Worm (Caenorhabditis elegans) whole organism, L4/young adult: ENCODE results near the gene pycr-1.

Experiments used
- W03F9.2 ChIP-seq: fragments of 150-350 bp; optimal IDR thresholded peaks from 2 replicates; lab custom pipeline; 2014; ENCODE audit warnings: missing biosample characterization, missing genetic modification characterization
- dao-5 ChIP-seq: sonication (generic microtip); optimal IDR thresholded peaks from 2 replicates; lab custom pipeline; 2016; ENCODE audit warnings: missing genotype, missing genetic modification characterization, moderate library complexity, missing compliant biosample characterization
- him-1 ChIP-seq: sonication (generic microtip); optimal IDR thresholded peaks from 2 replicates; lab custom pipeline; 2016; ENCODE audit warnings: missing genotype, missing genetic modification reagents, missing genetic modification characterization, missing compliant biosample characterization

DNA sequence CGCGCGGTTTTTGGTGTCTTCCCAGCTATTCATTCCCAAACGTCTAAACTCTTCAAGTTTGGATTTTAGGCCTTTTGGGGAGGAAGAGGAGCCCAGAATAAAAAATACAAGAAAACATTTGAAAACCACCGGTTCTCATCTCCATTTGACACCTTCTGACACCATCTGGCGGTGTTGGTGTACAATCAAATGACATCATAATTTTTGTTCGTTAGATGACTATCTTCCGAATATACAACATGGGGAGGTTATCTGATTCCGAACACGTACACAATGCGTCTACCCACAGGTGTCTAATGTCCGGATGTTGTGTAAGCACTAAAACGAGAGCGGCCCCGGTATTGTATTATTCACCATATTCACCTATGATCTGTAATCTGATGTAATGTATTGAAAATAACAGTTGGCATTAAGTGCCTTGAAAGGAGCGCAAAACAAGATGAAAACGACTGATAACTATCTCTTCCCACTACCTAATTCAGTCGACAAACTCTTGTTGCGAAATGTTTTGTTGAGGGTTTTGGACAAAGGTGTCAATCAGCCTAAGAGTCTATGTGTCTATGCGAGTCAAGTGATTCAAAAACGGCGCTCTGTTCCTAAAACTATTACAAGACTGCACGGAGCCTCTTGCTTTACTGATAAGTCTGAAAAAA lies 26.0 kb downstream of the pycr-1 start:
- TF ChIP-seq him-1 (tag; lab: Kevin White, UChicago): no peak
- TF ChIP-seq dao-5 (tag; lab: Kevin White, UChicago): no peak
- TF ChIP-seq W03F9.2: no peak
